Worm (Caenorhabditis elegans) whole organism, late embryonic: ENCODE results near the gene cyp-42A1.
A peak's percentile ranks its signal among the peaks of the same experiment; 100 is the strongest.

Source experiments
- F13H6.1 ChIP-seq: sonication (generic microtip); optimal IDR thresholded peaks from 2 replicates; lab custom pipeline; 2016; ENCODE audit warnings: missing genetic modification characterization, missing compliant biosample characterization
- Y22D7AL.16 ChIP-seq: sonication (generic microtip); optimal IDR thresholded peaks from 2 replicates; lab custom pipeline; 2016; ENCODE audit warnings: missing genetic modification characterization, missing compliant biosample characterization
- ahr-1 ChIP-seq: sonication (generic microtip); optimal IDR thresholded peaks from 2 replicates; lab custom pipeline; 2016; ENCODE audit warnings: missing genetic modification characterization, missing compliant biosample characterization
- ama-1 ChIP-seq: fragments of 150-350 bp; optimal IDR thresholded peaks from 2 replicates; lab custom pipeline; 2014
- ceh-2 ChIP-seq: sonication (generic microtip); optimal IDR thresholded peaks from 2 replicates; lab custom pipeline; 2016; ENCODE audit warnings: missing genotype, missing genetic modification characterization, missing compliant biosample characterization
- ceh-22 ChIP-seq: sonication (generic microtip); optimal IDR thresholded peaks from 2 replicates; lab custom pipeline; 2017; ENCODE audit warnings: missing biosample characterization, missing genetic modification characterization
- ceh-24 ChIP-seq: sonication (generic microtip); optimal IDR thresholded peaks from 2 replicates; lab custom pipeline; 2016; ENCODE audit warnings: mild to moderate bottlenecking, missing genetic modification characterization, missing compliant biosample characterization
- ceh-6 ChIP-seq: fragments of 200-800 bp; sonication (Bioruptor generic); optimal IDR thresholded peaks from 2 replicates; lab custom pipeline; 2018; ENCODE audit warnings: mild to moderate bottlenecking, missing genetic modification characterization, missing compliant biosample characterization
- che-1 ChIP-seq: sonication (generic microtip); optimal IDR thresholded peaks from 2 replicates; lab custom pipeline; 2016; ENCODE audit warnings: mild to moderate bottlenecking, missing genetic modification characterization, missing compliant biosample characterization
- dmd-4 ChIP-seq: sonication (generic microtip); optimal IDR thresholded peaks from 2 replicates; lab custom pipeline; 2016; ENCODE audit warnings: borderline replicate concordance, missing genetic modification characterization, missing compliant biosample characterization
- fax-1 ChIP-seq: sonication (generic microtip); optimal IDR thresholded peaks from 2 replicates; lab custom pipeline; 2016; ENCODE audit warnings: missing genotype, missing genetic modification characterization, missing compliant biosample characterization
- fkh-6 ChIP-seq: sonication (generic microtip); optimal IDR thresholded peaks from 2 replicates; lab custom pipeline; 2016; ENCODE audit warnings: missing genetic modification characterization, missing compliant biosample characterization
- gmeb-2 ChIP-seq: sonication (generic microtip); optimal IDR thresholded peaks from 2 replicates; lab custom pipeline; 2016; ENCODE audit warnings: missing genetic modification characterization, inconsistent platforms, missing compliant biosample characterization
- hlh-15 ChIP-seq: sonication (generic microtip); optimal IDR thresholded peaks from 2 replicates; lab custom pipeline; 2016; ENCODE audit warnings: missing genetic modification characterization, missing compliant biosample characterization
- madf-2 ChIP-seq: sonication (generic microtip); optimal IDR thresholded peaks from 2 replicates; lab custom pipeline; 2017; ENCODE audit warnings: missing genetic modification characterization, missing compliant biosample characterization
- pag-3 ChIP-seq: sonication (generic microtip); optimal IDR thresholded peaks from 2 replicates; lab custom pipeline; 2016; ENCODE audit warnings: missing compliant biosample characterization, missing genetic modification characterization, borderline replicate concordance
- pax-1 ChIP-seq: fragments of 150-350 bp; optimal IDR thresholded peaks from 2 replicates; lab custom pipeline; 2014; ENCODE audit warnings: missing biosample characterization, missing genetic modification characterization
- pha-4 ChIP-seq: fragments of 150-350 bp; optimal IDR thresholded peaks from 2 replicates; lab custom pipeline; 2018; ENCODE audit warnings: missing biosample characterization, missing genetic modification reagents, missing genetic modification characterization
- rnt-1 ChIP-seq: sonication (generic microtip); optimal IDR thresholded peaks from 2 replicates; lab custom pipeline; 2016; ENCODE audit warnings: missing genetic modification characterization, missing compliant biosample characterization
- ttx-3 ChIP-seq: sonication (generic microtip); optimal IDR thresholded peaks from 2 replicates; lab custom pipeline; 2016; ENCODE audit warnings: missing genetic modification reagents, missing genetic modification characterization, missing compliant biosample characterization
- unc-86 ChIP-seq: sonication (generic microtip); optimal IDR thresholded peaks from 2 replicates; lab custom pipeline; 2016; ENCODE audit warnings: missing genetic modification characterization, missing compliant biosample characterization

The cyp-42A1 gene

DNA sequence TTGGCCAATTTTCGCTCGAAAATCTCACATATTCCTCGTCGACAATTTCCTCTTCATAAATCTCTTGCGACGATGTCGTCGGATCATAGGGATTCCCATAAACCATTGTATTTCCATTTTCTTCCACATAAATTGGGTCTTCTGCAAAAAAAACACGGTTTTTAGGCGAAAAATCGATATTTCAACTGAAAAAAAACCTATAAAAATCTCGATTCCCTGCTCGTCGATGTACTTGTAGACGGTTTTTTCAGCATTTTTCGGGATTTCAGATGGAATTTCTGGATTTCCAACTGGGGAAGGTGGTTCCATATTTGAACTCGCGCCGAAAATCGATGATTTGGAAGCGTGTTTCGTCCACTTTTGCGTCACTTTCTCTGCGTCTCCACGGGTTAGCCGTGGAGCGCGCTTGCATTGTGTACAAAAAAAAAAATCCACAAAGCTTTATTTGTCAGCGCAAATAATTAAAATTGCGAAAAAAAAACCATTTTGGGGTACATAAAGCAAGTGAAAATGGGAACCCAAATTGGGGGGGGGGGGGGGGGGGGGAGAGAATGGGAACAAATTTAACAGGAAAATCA lies 55.7 kb downstream of the cyp-42A1 start, which contains the start of gene Y39B6A.43 (continued):
- no peak for TF ChIP-seq fax-1
- TF ChIP-seq ceh-22, result no peak
- TF ChIP-seq che-1, result no peak
- TF ChIP-seq madf-2 (tag; lab: Kevin White, UChicago), result peak; percentile 15
- no peak for TF ChIP-seq gmeb-2 (tag; lab: Kevin White, UChicago)
- no peak for TF ChIP-seq F13H6.1 (tag; lab: Kevin White, UChicago)
- peak; percentile 79 for TF ChIP-seq rnt-1 (tag; lab: Kevin White, UChicago)
- no peak for TF ChIP-seq pag-3
- TF ChIP-seq pax-1 (tag; lab: Kevin White, UChicago), result peak; percentile 88
- TF ChIP-seq unc-86, result peak; percentile 68
- TF ChIP-seq ttx-3 (tag; lab: Kevin White, UChicago), result no peak
- no peak for TF ChIP-seq ahr-1 (tag; lab: Kevin White, UChicago)
- no peak for TF ChIP-seq fkh-6 (tag; lab: Kevin White, UChicago)
- TF ChIP-seq ceh-2 (tag; lab: Kevin White, UChicago), result no peak
- no peak for TF ChIP-seq dmd-4 (tag; lab: Kevin White, UChicago)
- no peak for TF ChIP-seq ama-1 (lab: Kevin White, UChicago)
- TF ChIP-seq ceh-6, result peak; percentile 13
- TF ChIP-seq hlh-15 (tag; lab: Kevin White, UChicago), result no peak
- TF ChIP-seq ceh-24 (tag; lab: Kevin White, UChicago), result no peak
- no peak for TF ChIP-seq pha-4 (tag; lab: Kevin White, UChicago)
- no peak for TF ChIP-seq Y22D7AL.16 (tag; lab: Kevin White, UChicago)
